Worm (Caenorhabditis elegans): ENCODE measurements around the gene Y82E9BL.5.

Gene Y82E9BL.5

DNA sequence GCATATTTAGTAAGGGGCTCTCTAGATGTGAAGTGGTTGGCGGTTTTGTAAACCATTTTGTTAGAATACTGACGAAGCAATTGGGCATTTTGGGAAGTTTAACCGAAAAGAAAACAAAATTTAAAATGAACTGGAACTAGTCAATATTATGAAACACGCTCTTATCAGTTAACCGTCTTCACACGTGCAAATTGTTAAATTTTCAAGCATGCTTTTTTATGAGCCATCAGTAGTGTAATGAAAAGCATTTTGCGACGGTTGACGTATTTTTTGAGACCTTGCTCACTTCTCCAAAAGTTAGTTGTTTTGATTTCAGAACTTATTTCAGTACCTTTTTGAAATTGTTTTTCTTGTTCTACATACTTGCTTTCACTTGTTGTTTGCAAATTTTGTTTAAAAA lies 1.9 kb upstream of the Y82E9BL.5 start, which contains the start of gene fbxa-25:
TSS of gene fbxa-25 (minus strand) at position 138 of the 400 bp plus-strand sequence.
- TF ChIP-seq ccch-3 (GFP tag; optimal IDR thresholded peaks at IDR 0.05) (no peak), nhr-80 (tag; optimal IDR thresholded peaks at IDR 0.05) (peak; percentile 15)

DNA sequence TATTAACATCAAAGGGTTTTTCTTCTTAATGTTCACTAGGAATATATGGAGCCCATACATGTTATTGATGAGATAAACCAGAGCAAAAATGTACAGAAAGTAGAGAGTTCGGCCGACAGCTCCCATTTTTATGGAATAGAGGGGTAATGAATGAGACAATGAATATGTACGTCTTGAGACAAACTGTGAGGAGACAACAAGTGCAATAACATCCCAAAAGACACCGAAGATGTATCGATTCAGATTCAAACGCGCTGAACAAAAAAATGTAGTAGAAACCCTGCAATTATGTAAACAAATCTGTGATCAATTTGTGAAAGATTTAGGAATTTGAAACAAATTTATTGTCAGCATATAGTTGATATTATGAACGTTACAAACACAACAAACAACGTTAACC lies 436 bp downstream of the Y82E9BL.5 start:
- TF ChIP-seq B0261.1 (tag; optimal IDR thresholded peaks at IDR 0.05): no peak
- TF ChIP-seq T07F8.4 (tag; optimal IDR thresholded peaks at IDR 0.05): no peak
- no peak for TF ChIP-seq rec-8 (tag; optimal IDR thresholded peaks at IDR 0.05)

DNA sequence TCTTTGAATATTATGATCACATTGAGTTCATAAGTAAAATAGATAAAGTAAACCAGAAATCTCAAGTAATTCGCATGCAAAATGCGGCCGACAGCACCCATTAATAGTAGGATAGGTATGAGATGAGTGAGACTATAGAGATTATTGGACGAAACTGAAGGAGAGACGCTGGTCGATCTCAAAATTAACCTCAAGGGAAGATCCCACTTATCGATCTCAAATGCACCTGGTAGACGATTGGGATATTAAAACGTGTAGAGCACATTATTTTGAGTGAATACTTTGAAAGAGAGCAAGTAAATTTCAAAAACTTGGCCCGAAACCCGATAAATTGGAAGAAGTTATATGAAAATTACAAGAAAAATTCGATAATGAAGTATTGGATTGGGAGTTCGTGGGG lies 1.7 kb downstream of the Y82E9BL.5 start, which contains the start of gene Y82E9BL.6:
TSS of gene Y82E9BL.6 (minus strand) at position 101 of the 400 bp plus-strand sequence.
- TF ChIP-seq F33H1.4 (GFP tag; IDR thresholded peaks at IDR 0.05): no peak
- TF ChIP-seq bed-1 (GFP tag; IDR thresholded peaks at IDR 0.05): no peak
- TF ChIP-seq madf-3 (GFP tag; IDR thresholded peaks at IDR 0.05): no peak
- TF ChIP-seq F39B2.1 (GFP tag; IDR thresholded peaks at IDR 0.05): no peak
- no peak for TF ChIP-seq him-1 (tag; optimal IDR thresholded peaks at IDR 0.05)
- TF ChIP-seq ets-4 (GFP tag; optimal IDR thresholded peaks at IDR 0.05): no peak
- no peak for TF ChIP-seq mel-28 (tag; optimal IDR thresholded peaks at IDR 0.05; ENCODE audit: borderline replicate concordance)
- no peak for TF ChIP-seq ztf-6 (GFP tag; IDR thresholded peaks at IDR 0.05)
- no peak for TF ChIP-seq nhr-27 (tag; optimal IDR thresholded peaks at IDR 0.05)
- no peak for TF ChIP-seq F57A8.1 (GFP tag; optimal IDR thresholded peaks at IDR 0.05)
- TF ChIP-seq nhr-120 (GFP tag; IDR thresholded peaks at IDR 0.05): no peak
- TF ChIP-seq F49E8.2 (tag; optimal IDR thresholded peaks at IDR 0.05; ENCODE audit: insufficient read depth): no peak
- no peak for TF ChIP-seq egl-44 (GFP tag; IDR thresholded peaks at IDR 0.05)
- no peak for TF ChIP-seq tbp1 (GFP tag; optimal IDR thresholded peaks at IDR 0.05)
- TF ChIP-seq snpc-3.4 (tag; optimal IDR thresholded peaks at IDR 0.05): no peak
- no peak for TF ChIP-seq lsl-1 (GFP tag; optimal IDR thresholded peaks at IDR 0.05)
- TF ChIP-seq nfyb-1 (GFP tag; IDR thresholded peaks at IDR 0.05): no peak
- TF ChIP-seq madf-6 (GFP tag; IDR thresholded peaks at IDR 0.05): no peak

DNA sequence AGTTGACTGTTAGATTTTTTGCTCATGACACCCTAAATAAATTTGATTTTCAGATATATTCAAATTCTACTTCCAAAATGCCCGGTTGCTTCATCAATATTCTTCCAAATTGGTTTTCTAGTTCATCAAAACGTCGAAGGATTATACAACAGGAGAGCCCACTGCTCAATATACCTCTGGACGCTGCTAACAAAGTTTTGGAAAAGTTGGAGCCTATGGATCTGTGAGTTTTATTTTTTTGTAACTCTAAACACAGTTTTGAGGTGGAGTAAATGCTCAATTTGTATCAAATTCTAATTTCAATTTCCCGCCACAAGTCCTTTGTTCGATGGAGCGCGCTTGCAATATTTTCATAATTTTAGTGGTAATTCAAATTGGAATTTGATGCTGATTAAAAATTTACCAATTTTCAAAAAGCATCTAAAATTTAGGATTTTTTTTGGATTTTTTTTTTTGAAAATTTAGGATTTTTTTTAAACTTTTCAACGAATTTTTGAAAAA lies 4.5 kb downstream of the Y82E9BL.5 start, which contains the start of gene fbxa-27:
TSS of gene fbxa-27 (plus strand) at position 51 of the 501 bp plus-strand sequence.
- TF ChIP-seq akir-1 (GFP tag; optimal IDR thresholded peaks at IDR 0.05): no peak
- TF ChIP-seq ccch-3 (GFP tag; optimal IDR thresholded peaks at IDR 0.05): no peak
- TF ChIP-seq ztf-22 (GFP tag; optimal IDR thresholded peaks at IDR 0.05): no peak
- TF ChIP-seq chd-7 (tag; optimal IDR thresholded peaks at IDR 0.05): no peak
- TF ChIP-seq ama-1 (optimal IDR thresholded peaks at IDR 0.05): no peak
- no peak for TF ChIP-seq ama-1 (GFP tag; optimal IDR thresholded peaks at IDR 0.05)
- no peak for TF ChIP-seq B0336.3 (GFP tag; IDR thresholded peaks at IDR 0.05)
- no peak for TF ChIP-seq lin-40 (tag; optimal IDR thresholded peaks at IDR 0.05)
- TF ChIP-seq lin-26 (GFP tag; IDR thresholded peaks at IDR 0.05): no peak
- TF ChIP-seq ceh-79 (tag; optimal IDR thresholded peaks at IDR 0.05): no peak
- TF ChIP-seq dox-1 (GFP tag; IDR thresholded peaks at IDR 0.05): no peak
- no peak for TF ChIP-seq rpc-1 (optimal IDR thresholded peaks at IDR 0.05)
- TF ChIP-seq rpc-1 (tag; optimal IDR thresholded peaks at IDR 0.05): no peak
- TF ChIP-seq F39B2.1 (GFP tag; IDR thresholded peaks at IDR 0.05): no peak

Measured in whole organism, young adult.